Worm (Caenorhabditis elegans) whole organism, L4 larva: ENCODE results near the gene agt-1.

Source experiments
- F49E8.2 ChIP-seq: sonication (generic microtip); optimal IDR thresholded peaks from 2 replicates; lab custom pipeline; 2016; ENCODE audit warnings: missing compliant biosample characterization, mild to moderate bottlenecking, missing genetic modification characterization, borderline replicate concordance
- Y48G9A.11 ChIP-seq: fragments of 200-800 bp; sonication (Bioruptor generic); IDR thresholded peaks from 2 replicates; pipeline ENCODE4 v1.3.6; 2022; ENCODE audit warnings: missing genetic modification reagents, missing genetic modification characterization, missing compliant biosample characterization
- Y5F2A.4 ChIP-seq: fragments of 200-800 bp; sonication (Bioruptor generic); optimal IDR thresholded peaks from 2 replicates; lab custom pipeline; 2018; ENCODE audit warnings: mild to moderate bottlenecking, missing genetic modification characterization, missing compliant biosample characterization
- Y75B8A.6 ChIP-seq: fragments of 200-800 bp; sonication (Bioruptor generic); IDR thresholded peaks from 2 replicates; pipeline ENCODE4 v1.3.6; 2022; ENCODE audit warnings: missing genetic modification reagents, missing genetic modification characterization, missing compliant biosample characterization
- ZK337.2 ChIP-seq: fragments of 200-800 bp; sonication (Bioruptor generic); IDR thresholded peaks from 2 replicates; pipeline ENCODE4 v1.3.6; 2022; ENCODE audit warnings: missing genetic modification reagents, missing genetic modification characterization, missing compliant biosample characterization
- ZK546.5 ChIP-seq, 2 experiments: sonication (generic microtip); optimal IDR thresholded peaks; 2 replicates each; lab custom pipeline; 2017; ENCODE audit warnings: missing biosample characterization in 2 of 2, missing genetic modification characterization in 2 of 2
- aha-1 ChIP-seq: fragments of 150-350 bp; peaks from one replicate; lab custom pipeline; 2014; ENCODE audit warnings: missing biosample characterization, missing genetic modification characterization
- aly-2 ChIP-seq: sonication (generic microtip); optimal IDR thresholded peaks from 2 replicates; lab custom pipeline; 2018; ENCODE audit warnings: missing biosample characterization, missing genetic modification characterization
- ceh-28 ChIP-seq: fragments of 150-350 bp; optimal IDR thresholded peaks from 2 replicates; lab custom pipeline; 2014; ENCODE audit warnings: missing biosample characterization, missing genetic modification reagents, missing genetic modification characterization
- ceh-44 ChIP-seq: fragments of 200-800 bp; sonication (Bioruptor generic); IDR thresholded peaks from 2 replicates; pipeline ENCODE4 v1.3.6; 2022; ENCODE audit warnings: missing genetic modification reagents, missing genetic modification characterization, missing compliant biosample characterization
- ces-1 ChIP-seq: fragments of 150-350 bp; sonication (generic microtip); optimal IDR thresholded peaks from 4 replicates; lab custom pipeline; 2014; ENCODE audit warnings: missing biosample characterization, missing genetic modification reagents, missing genetic modification characterization
- daf-12 ChIP-seq: fragments of 150-350 bp; optimal IDR thresholded peaks from 2 replicates; lab custom pipeline; 2014; ENCODE audit warnings: missing biosample characterization, missing genetic modification reagents, missing genetic modification characterization
- daf-8 ChIP-seq: fragments of 200-800 bp; sonication (Bioruptor generic); IDR thresholded peaks from 2 replicates; pipeline ENCODE4 v1.3.6; 2022; ENCODE audit warnings: missing genetic modification characterization, missing compliant biosample characterization
- egl-43 ChIP-seq: fragments of 200-800 bp; sonication (Bioruptor generic); IDR thresholded peaks from 2 replicates; pipeline ENCODE4 v1.3.6; 2022; ENCODE audit warnings: missing genetic modification reagents, missing genetic modification characterization, missing compliant biosample characterization
- fkh-10 ChIP-seq: fragments of 150-350 bp; optimal IDR thresholded peaks from 2 replicates; lab custom pipeline; 2014; ENCODE audit warnings: missing biosample characterization, missing genetic modification reagents, missing genetic modification characterization
- hlh-30 ChIP-seq: sonication (generic microtip); optimal IDR thresholded peaks from 2 replicates; lab custom pipeline; 2017; ENCODE audit warnings: antibody characterized with exemption, mild to moderate bottlenecking, missing genetic modification characterization, missing compliant biosample characterization; ENCODE audit not compliant: insufficient read depth
- hmg-1.1 ChIP-seq: fragments of 200-800 bp; sonication (Bioruptor generic); IDR thresholded peaks from 2 replicates; pipeline ENCODE4 v1.3.6; 2022; ENCODE audit warnings: missing genetic modification reagents, missing genetic modification characterization, missing compliant biosample characterization
- lim-7 ChIP-seq: fragments of 200-800 bp; sonication (Bioruptor generic); IDR thresholded peaks from 2 replicates; pipeline ENCODE4 v1.3.6; 2022; ENCODE audit warnings: missing genetic modification characterization, missing compliant biosample characterization
- lin-1 ChIP-seq: fragments of 200-800 bp; sonication (Bioruptor generic); IDR thresholded peaks from 2 replicates; pipeline ENCODE4 v1.3.6; 2022; ENCODE audit warnings: missing genetic modification reagents, missing genetic modification characterization, missing compliant biosample characterization
- madf-5 ChIP-seq, 2 experiments: fragments of 200-800 bp; sonication (Bioruptor generic); IDR thresholded peaks; 2 replicates each; pipeline ENCODE4 v1.3.6; 2022; ENCODE audit warnings: missing compliant biosample characterization in 2 of 2, missing genetic modification characterization in 2 of 2
- mdt-29 ChIP-seq: fragments of 200-800 bp; sonication (Bioruptor generic); IDR thresholded peaks from 2 replicates; pipeline ENCODE4 v1.3.6; 2022; ENCODE audit warnings: missing genetic modification reagents, missing genetic modification characterization, missing compliant biosample characterization
- mes-2 ChIP-seq: sonication (generic microtip); optimal IDR thresholded peaks from 2 replicates; lab custom pipeline; 2016; ENCODE audit warnings: missing genotype, mild to moderate bottlenecking, missing genetic modification characterization, missing compliant biosample characterization; ENCODE audit not compliant: poor library complexity, severe bottlenecking
- nhr-10 ChIP-seq: fragments of 150-350 bp; optimal IDR thresholded peaks from 2 replicates; lab custom pipeline; 2014; ENCODE audit warnings: missing biosample characterization, missing genetic modification characterization
- nhr-111 ChIP-seq: fragments of 200-800 bp; sonication (Bioruptor generic); optimal IDR thresholded peaks from 2 replicates; lab custom pipeline; 2018; ENCODE audit warnings: mild to moderate bottlenecking, missing genetic modification characterization, missing compliant biosample characterization
- nhr-25 ChIP-seq: sonication (generic microtip); optimal IDR thresholded peaks from 2 replicates; lab custom pipeline; 2017; ENCODE audit warnings: missing genetic modification characterization, mild to moderate bottlenecking, missing compliant biosample characterization, antibody characterized with exemption, moderate library complexity, borderline replicate concordance; ENCODE audit not compliant: insufficient read depth
- nhr-76 ChIP-seq: fragments of 150-350 bp; optimal IDR thresholded peaks from 2 replicates; lab custom pipeline; 2014; ENCODE audit warnings: missing biosample characterization, missing genetic modification characterization
- snpc-1.2 ChIP-seq: fragments of 200-800 bp; sonication (Bioruptor generic); IDR thresholded peaks from 2 replicates; pipeline ENCODE4 v1.3.6; 2022; ENCODE audit warnings: missing genetic modification reagents, missing genetic modification characterization, missing compliant biosample characterization
- snpc-4 ChIP-seq: fragments of 150-350 bp; optimal IDR thresholded peaks from 2 replicates; lab custom pipeline; 2014; ENCODE audit warnings: missing biosample characterization, missing genetic modification characterization
- spr-1 ChIP-seq: sonication (generic microtip); optimal IDR thresholded peaks from 2 replicates; lab custom pipeline; 2016; ENCODE audit warnings: mild to moderate bottlenecking, missing genetic modification characterization, missing compliant biosample characterization
- spr-3 ChIP-seq: fragments of 200-800 bp; sonication (Bioruptor generic); optimal IDR thresholded peaks from 2 replicates; lab custom pipeline; 2018; ENCODE audit warnings: mild to moderate bottlenecking, missing genetic modification characterization, missing compliant biosample characterization
- zfp-2 ChIP-seq: sonication (generic microtip); optimal IDR thresholded peaks from 2 replicates; lab custom pipeline; 2016; ENCODE audit warnings: mild to moderate bottlenecking, missing genetic modification characterization, missing compliant biosample characterization
- zip-11 ChIP-seq: fragments of 200-800 bp; sonication (Bioruptor generic); IDR thresholded peaks from 2 replicates; pipeline ENCODE4 v1.3.6; 2022; ENCODE audit warnings: missing genetic modification characterization, missing compliant biosample characterization
- zip-2 ChIP-seq: fragments of 150-350 bp; optimal IDR thresholded peaks from 2 replicates; lab custom pipeline; 2014; ENCODE audit warnings: missing biosample characterization, missing genetic modification characterization
- ztf-11 ChIP-seq: fragments of 150-350 bp; optimal IDR thresholded peaks from 2 replicates; lab custom pipeline; 2014; ENCODE audit warnings: missing biosample characterization, missing genetic modification characterization
- ztf-7 ChIP-seq: fragments of 150-350 bp; optimal IDR thresholded peaks from 2 replicates; lab custom pipeline; 2014; ENCODE audit warnings: missing biosample characterization, missing genetic modification characterization

agt-1 gene

DNA sequence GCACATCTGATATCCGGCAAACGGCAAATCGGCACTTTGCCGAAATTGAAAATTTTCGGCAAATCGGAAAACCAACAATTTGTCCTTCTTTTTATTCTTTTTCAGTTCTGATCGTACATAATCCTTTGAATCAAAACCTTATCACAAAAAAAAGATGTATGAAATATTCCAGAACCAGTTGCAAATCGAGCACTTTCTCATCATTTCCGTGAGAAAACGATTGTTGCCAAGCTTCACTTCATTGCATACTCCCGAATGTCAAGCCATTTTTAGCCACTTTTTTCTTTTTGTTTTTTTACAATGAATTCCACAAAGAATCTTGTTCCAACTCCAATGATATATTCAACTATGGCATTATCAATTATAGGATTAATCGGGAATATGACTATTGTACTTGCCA, 4.3 kb downstream of the agt-1 start, which contains the start of gene srsx-25:
Gene srsx-25 (plus strand): TSS at position 301 of the 400 bp plus-strand sequence.
- TF ChIP-seq aha-1 (tag; lab: Kevin White, UChicago) (peak; percentile 79), mes-2 (tag; lab: Kevin White, UChicago) (no peak)

DNA sequence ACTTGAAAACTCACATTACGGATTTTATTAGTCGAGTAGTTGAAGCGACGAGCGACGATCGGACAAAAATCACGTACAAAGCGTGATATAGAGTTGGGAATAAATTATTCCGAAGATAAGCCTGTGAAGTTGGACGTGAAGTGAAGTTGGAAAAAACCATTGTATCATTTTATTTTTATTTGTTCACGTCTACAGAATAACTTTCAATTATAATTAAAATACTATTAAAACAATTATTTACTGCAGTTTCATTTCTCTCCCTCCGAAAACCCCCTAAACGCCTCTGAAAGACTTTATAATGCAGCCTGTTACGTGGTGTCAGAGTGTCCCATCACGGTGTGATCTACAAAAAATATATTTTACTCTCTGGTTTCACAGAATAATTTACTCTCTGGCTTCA, 9.1 kb downstream of the agt-1 start, which contains the start of gene Y62E10A.3:
Gene Y62E10A.3 (minus strand): TSS at position 101 of the 400 bp plus-strand sequence.
- TF ChIP-seq aha-1 (tag; lab: Kevin White, UChicago) (no peak), mdt-29 (GFP tag; lab: Robert Waterston, UW) (no peak), nhr-76 (tag; lab: Kevin White, UChicago) (no peak), hmg-1.1 (GFP tag; lab: Robert Waterston, UW) (no peak), nhr-25 (tag; lab: Kevin White, UChicago) (no peak), ztf-11 (no peak), ces-1 (no peak), snpc-4 (no peak), ceh-28 (tag; lab: Kevin White, UChicago) (no peak), spr-3 (GFP tag; lab: Kevin White, UChicago) (no peak), madf-5 (GFP tag; IDR thresholded peaks at IDR 0.05; lab: Robert Waterston, UW) (no peak), nhr-10 (tag; lab: Kevin White, UChicago) (no peak), lim-7 (GFP tag; lab: Robert Waterston, UW) (no peak)

DNA sequence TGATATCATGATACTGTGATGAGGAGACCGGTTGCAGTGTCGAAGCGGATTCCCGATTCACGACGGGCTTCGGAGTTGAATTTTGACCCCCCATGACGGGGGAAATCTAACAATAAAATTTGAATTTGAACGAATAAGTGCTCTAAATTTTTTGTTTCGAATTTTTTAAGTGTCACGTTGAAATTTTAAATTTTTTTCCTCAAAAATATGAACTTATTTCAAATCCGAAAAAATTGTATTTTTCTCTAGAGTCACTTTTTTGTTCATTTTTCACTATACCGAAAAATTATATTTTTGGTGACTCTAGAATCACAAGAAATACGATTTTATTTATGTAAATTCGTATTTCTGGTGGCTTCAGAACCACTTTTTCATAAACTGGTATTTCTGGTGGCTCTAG, 10.7 kb downstream of the agt-1 start, which contains the start of gene W02A2.8:
Gene W02A2.8 (minus strand): TSS at position 101 of the 400 bp plus-strand sequence.
- TF ChIP-seq daf-12 (tag; lab: Kevin White, UChicago) (no peak), snpc-1.2 (GFP tag; lab: Robert Waterston, UW) (no peak), ZK337.2 (GFP tag; lab: Robert Waterston, UW) (0 out of 2 replicates have a peak, but pooled peaks have one; percentile 11), spr-1 (no peak), F49E8.2 (tag; lab: Kevin White, UChicago) (no peak)

DNA sequence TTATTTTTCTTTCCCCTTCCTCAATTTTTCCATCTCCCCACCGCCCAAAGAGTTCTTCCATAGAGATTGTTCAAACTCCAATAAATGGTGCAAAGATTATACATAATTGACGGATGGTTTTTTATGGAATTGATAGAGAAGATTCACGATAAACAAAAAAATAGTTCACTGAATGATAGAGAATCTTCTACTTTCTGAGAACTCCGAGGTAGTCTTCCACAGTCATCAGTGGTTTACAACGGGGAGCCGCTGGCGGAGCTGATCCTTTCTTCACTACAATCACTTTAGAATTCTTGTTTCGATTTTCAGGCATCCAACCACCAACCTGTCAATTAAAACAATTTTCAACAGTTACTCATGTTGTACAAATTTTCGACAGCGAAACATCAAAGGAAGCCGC, 13.2 kb downstream of the agt-1 start:
- TF ChIP-seq nhr-111 (GFP tag; lab: Kevin White, UChicago) (no peak), Y5F2A.4 (no peak)

DNA sequence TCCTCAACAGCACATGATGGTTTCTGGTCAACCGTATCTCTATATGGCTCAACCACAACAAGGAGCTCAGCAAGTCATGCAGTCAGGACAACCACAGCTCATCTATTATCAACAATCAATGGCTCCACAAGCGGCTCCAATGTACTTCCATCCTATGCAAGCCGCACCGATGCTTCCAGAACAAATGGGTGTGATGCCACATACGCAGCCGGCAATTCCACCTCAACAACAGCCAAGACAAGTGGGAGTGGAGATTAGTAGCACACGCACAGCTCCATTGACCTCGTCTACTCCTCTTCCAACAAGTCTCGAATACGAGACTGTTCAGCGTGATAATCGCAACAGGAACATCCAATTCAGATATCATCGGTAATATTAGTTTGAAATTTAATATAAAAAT, 15.2 kb downstream of the agt-1 start:
- no peak for TF ChIP-seq daf-8
- no peak for TF ChIP-seq lin-1 (GFP tag; lab: Robert Waterston, UW)
- TF ChIP-seq Y75B8A.6 (GFP tag; lab: Robert Waterston, UW), result no peak
- TF ChIP-seq ZK546.5 (tag; optimal IDR thresholded peaks at IDR 0.05; lab: Kevin White, UChicago), result no peak
- TF ChIP-seq hlh-30 (tag; lab: Kevin White, UChicago), result no peak
- TF ChIP-seq aly-2 (tag; lab: Kevin White, UChicago), result no peak
- no peak for TF ChIP-seq fkh-10 (GFP tag; lab: Kevin White, UChicago)
- TF ChIP-seq zfp-2 (tag; lab: Kevin White, UChicago), result no peak
- TF ChIP-seq Y5F2A.4, result no peak
- no peak for TF ChIP-seq ZK337.2 (GFP tag; lab: Robert Waterston, UW)
- no peak for TF ChIP-seq egl-43 (GFP tag; lab: Robert Waterston, UW)
- TF ChIP-seq ceh-44 (GFP tag; lab: Robert Waterston, UW), result no peak
- TF ChIP-seq zip-11 (GFP tag; lab: Robert Waterston, UW), result no peak
- no peak for TF ChIP-seq ztf-7
- no peak for TF ChIP-seq zip-2 (tag; lab: Kevin White, UChicago)
- TF ChIP-seq daf-12 (tag; lab: Kevin White, UChicago), result no peak
- TF ChIP-seq Y48G9A.11 (GFP tag; lab: Robert Waterston, UW), result no peak
